Worm (Caenorhabditis elegans) whole organism, mixed stage, embryonic: ENCODE measurements around the gene egl-5.

Experiments
- M03D4.4 ChIP-seq: sonication (generic microtip); optimal IDR thresholded peaks from 2 replicates; lab custom pipeline; 2017; ENCODE audit warnings: mild to moderate bottlenecking, missing genetic modification characterization, missing compliant biosample characterization
- bed-3 ChIP-seq: fragments of 200-800 bp; sonication (Bioruptor generic); optimal IDR thresholded peaks from 3 replicates; lab custom pipeline; 2018; ENCODE audit warnings: mild to moderate bottlenecking, missing genetic modification characterization, moderate library complexity, missing compliant biosample characterization
- blmp-1 ChIP-seq: fragments of 150-350 bp; optimal IDR thresholded peaks from 2 replicates; lab custom pipeline; 2014; ENCODE audit warnings: missing biosample characterization, missing genetic modification characterization
- ceh-39 ChIP-seq: fragments of 150-350 bp; optimal IDR thresholded peaks from 2 replicates; lab custom pipeline; 2014; ENCODE audit warnings: missing biosample characterization, missing genetic modification characterization
- ceh-83 ChIP-seq: fragments of 200-800 bp; sonication (Bioruptor generic); optimal IDR thresholded peaks from 2 replicates; lab custom pipeline; 2018; ENCODE audit warnings: mild to moderate bottlenecking, missing genetic modification characterization, missing compliant biosample characterization
- ces-1 ChIP-seq: fragments of 150-350 bp; optimal IDR thresholded peaks from 2 replicates; lab custom pipeline; 2014; ENCODE audit warnings: missing biosample characterization, missing genetic modification reagents, missing genetic modification characterization
- cnd-1 ChIP-seq: fragments of 200-800 bp; sonication (Bioruptor generic); optimal IDR thresholded peaks from 2 replicates; lab custom pipeline; 2018; ENCODE audit warnings: mild to moderate bottlenecking, missing genetic modification characterization, missing compliant biosample characterization
- drap-1 ChIP-seq: fragments of 200-800 bp; sonication (Bioruptor generic); optimal IDR thresholded peaks from 3 replicates; lab custom pipeline; 2018; ENCODE audit warnings: mild to moderate bottlenecking, missing genetic modification characterization, missing compliant biosample characterization
- elt-1 ChIP-seq: sonication (generic microtip); optimal IDR thresholded peaks from 2 replicates; lab custom pipeline; 2017; ENCODE audit warnings: missing genetic modification characterization, mild to moderate bottlenecking, missing compliant biosample characterization, antibody characterized with exemption, moderate library complexity, borderline replicate concordance; ENCODE audit not compliant: insufficient read depth
- elt-3 ChIP-seq: fragments of 150-350 bp; optimal IDR thresholded peaks from 2 replicates; lab custom pipeline; 2014; ENCODE audit warnings: missing biosample characterization, missing genetic modification characterization
- flh-1 ChIP-seq: fragments of 200-800 bp; sonication (Bioruptor generic); optimal IDR thresholded peaks from 2 replicates; lab custom pipeline; 2018; ENCODE audit warnings: mild to moderate bottlenecking, missing genetic modification characterization, moderate library complexity, missing compliant biosample characterization
- ham-2 ChIP-seq: fragments of 200-800 bp; sonication (Bioruptor generic); optimal IDR thresholded peaks from 2 replicates; lab custom pipeline; 2018; ENCODE audit warnings: mild to moderate bottlenecking, missing genetic modification characterization, missing compliant biosample characterization
- hlh-1 ChIP-seq: fragments of 150-350 bp; optimal IDR thresholded peaks from 2 replicates; lab custom pipeline; 2014; ENCODE audit warnings: missing biosample characterization, missing genetic modification reagents, missing genetic modification characterization
- lin-13 ChIP-seq: fragments of 150-350 bp; optimal IDR thresholded peaks from 2 replicates; lab custom pipeline; 2014; ENCODE audit warnings: missing biosample characterization, missing genetic modification characterization
- lin-32 ChIP-seq: fragments of 200-800 bp; sonication (Bioruptor generic); optimal IDR thresholded peaks from 2 replicates; lab custom pipeline; 2018; ENCODE audit warnings: mild to moderate bottlenecking, missing genetic modification characterization, missing compliant biosample characterization
- lsy-2 ChIP-seq: fragments of 150-350 bp; optimal IDR thresholded peaks from 2 replicates; lab custom pipeline; 2014; ENCODE audit warnings: missing biosample characterization, missing genetic modification characterization
- mab-5 ChIP-seq: fragments of 150-350 bp; optimal IDR thresholded peaks from 2 replicates; lab custom pipeline; 2014; ENCODE audit warnings: missing biosample characterization, missing genetic modification characterization
- mep-1 ChIP-seq: fragments of 150-350 bp; optimal IDR thresholded peaks from 2 replicates; lab custom pipeline; 2017; ENCODE audit warnings: missing biosample characterization, missing genetic modification reagents, missing genetic modification characterization, inconsistent platforms
- mls-2 ChIP-seq: sonication (generic microtip); optimal IDR thresholded peaks from 2 replicates; lab custom pipeline; 2016; ENCODE audit warnings: mild to moderate bottlenecking, missing genetic modification characterization, moderate library complexity, missing compliant biosample characterization
- nhr-12 ChIP-seq: fragments of 150-350 bp; optimal IDR thresholded peaks from 2 replicates; lab custom pipeline; 2014; ENCODE audit warnings: missing biosample characterization, missing genetic modification characterization
- nhr-2 ChIP-seq: fragments of 150-350 bp; optimal IDR thresholded peaks from 2 replicates; lab custom pipeline; 2014; ENCODE audit warnings: missing biosample characterization, missing genetic modification characterization
- nhr-237 ChIP-seq: fragments of 150-350 bp; optimal IDR thresholded peaks from 2 replicates; lab custom pipeline; 2014; ENCODE audit warnings: missing biosample characterization, missing genetic modification characterization
- nhr-28 ChIP-seq: fragments of 150-350 bp; optimal IDR thresholded peaks from 2 replicates; lab custom pipeline; 2014; ENCODE audit warnings: missing biosample characterization, missing genetic modification characterization
- nhr-76 ChIP-seq: sonication (generic microtip); optimal IDR thresholded peaks from 2 replicates; lab custom pipeline; 2017; ENCODE audit warnings: missing biosample characterization, missing genetic modification characterization
- pha-4 ChIP-seq: fragments of 150-350 bp; optimal IDR thresholded peaks from 2 replicates; lab custom pipeline; 2018; ENCODE audit warnings: missing biosample characterization, missing genetic modification reagents, missing genetic modification characterization
- sem-2 ChIP-seq: fragments of 200-800 bp; sonication (Bioruptor generic); optimal IDR thresholded peaks from 2 replicates; lab custom pipeline; 2018; ENCODE audit warnings: mild to moderate bottlenecking, missing genetic modification characterization, missing compliant biosample characterization
- sptf-1 ChIP-seq: sonication (generic microtip); optimal IDR thresholded peaks from 2 replicates; lab custom pipeline; 2017; ENCODE audit warnings: mild to moderate bottlenecking, missing genetic modification characterization, moderate library complexity, missing compliant biosample characterization
- tbx-8 ChIP-seq: fragments of 200-800 bp; sonication (Bioruptor generic); optimal IDR thresholded peaks from 2 replicates; lab custom pipeline; 2018; ENCODE audit warnings: mild to moderate bottlenecking, missing genetic modification characterization, moderate library complexity, missing compliant biosample characterization
- unc-120 ChIP-seq: sonication (generic microtip); optimal IDR thresholded peaks from 2 replicates; lab custom pipeline; 2017; ENCODE audit warnings: missing genetic modification characterization, missing compliant biosample characterization; ENCODE audit not compliant: poor library complexity, severe bottlenecking
- unc-39 ChIP-seq: fragments of 150-350 bp; optimal IDR thresholded peaks from 2 replicates; lab custom pipeline; 2014; ENCODE audit warnings: missing biosample characterization, missing genetic modification characterization
- unc-62 ChIP-seq: fragments of 150-350 bp; optimal IDR thresholded peaks from 2 replicates; lab custom pipeline; 2014; ENCODE audit warnings: missing biosample characterization, missing genetic modification reagents, missing genetic modification characterization
- zip-8 ChIP-seq: fragments of 150-350 bp; optimal IDR thresholded peaks from 2 replicates; lab custom pipeline; 2014; ENCODE audit warnings: missing biosample characterization, missing genetic modification characterization
- ztf-11 ChIP-seq: fragments of 150-350 bp; optimal IDR thresholded peaks from 2 replicates; lab custom pipeline; 2014; ENCODE audit warnings: missing biosample characterization, missing genetic modification characterization

egl-5 gene

ce11 chrIII:7768963-7769362, 45.2 kb upstream of the egl-5 start, which contains the start of gene ZK686.3:
ZK686.3 (minus strand) TSS chrIII:7769063.
- no peak for TF ChIP-seq mls-2 (tag; lab: Kevin White, UChicago)

DNA sequence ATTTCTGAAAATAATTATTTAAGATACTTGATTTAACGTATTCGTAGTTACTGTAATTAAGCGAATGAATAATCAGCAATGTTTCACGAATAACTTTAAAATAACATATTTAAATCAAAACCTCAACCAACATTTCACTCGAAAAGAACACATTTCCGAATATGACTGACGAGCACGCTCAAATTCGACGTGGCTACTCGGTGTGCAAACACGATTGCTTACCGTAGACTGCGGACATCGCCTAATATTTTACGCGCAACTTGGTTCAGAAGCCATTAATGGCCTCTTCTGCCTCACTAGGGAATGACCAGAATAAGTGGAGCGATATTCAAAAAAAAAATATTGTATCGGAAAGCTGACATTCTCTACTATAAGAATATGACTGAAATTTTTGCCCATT, 44.2 kb upstream of the egl-5 start, which contains the start of gene snu-23:
TSS of gene snu-23 (minus strand) at position 156 of the 400 bp plus-strand sequence.
- TF ChIP-seq M03D4.4, result no peak
- TF ChIP-seq cnd-1 (tag; lab: Kevin White, UChicago), result no peak
- TF ChIP-seq unc-120 (tag; lab: Kevin White, UChicago), result peak; percentile 45
- no peak for TF ChIP-seq tbx-8 (GFP tag; lab: Kevin White, UChicago)
- no peak for TF ChIP-seq nhr-237 (tag; lab: Kevin White, UChicago)
- TF ChIP-seq mab-5, result no peak
- no peak for TF ChIP-seq bed-3
- TF ChIP-seq elt-3 (tag; lab: Kevin White, UChicago), result no peak
- no peak for TF ChIP-seq ham-2 (GFP tag; lab: Kevin White, UChicago)
- no peak for TF ChIP-seq elt-1
- no peak for TF ChIP-seq sem-2
- TF ChIP-seq lsy-2 (tag; lab: Kevin White, UChicago), result peak; percentile 93
- TF ChIP-seq drap-1 (GFP tag; lab: Kevin White, UChicago), result no peak
- no peak for TF ChIP-seq hlh-1 (tag; lab: Kevin White, UChicago)
- TF ChIP-seq zip-8 (tag; lab: Kevin White, UChicago), result no peak

- TF ChIP-seq lin-13 (peak; percentile 59), sptf-1 (tag; lab: Kevin White, UChicago) (peak; percentile 10), lsy-2 (tag; lab: Kevin White, UChicago) (peak; percentile 69)
Observed at ce11 chrIII:7770986-7771385, 43.2 kb upstream of the egl-5 start.

DNA sequence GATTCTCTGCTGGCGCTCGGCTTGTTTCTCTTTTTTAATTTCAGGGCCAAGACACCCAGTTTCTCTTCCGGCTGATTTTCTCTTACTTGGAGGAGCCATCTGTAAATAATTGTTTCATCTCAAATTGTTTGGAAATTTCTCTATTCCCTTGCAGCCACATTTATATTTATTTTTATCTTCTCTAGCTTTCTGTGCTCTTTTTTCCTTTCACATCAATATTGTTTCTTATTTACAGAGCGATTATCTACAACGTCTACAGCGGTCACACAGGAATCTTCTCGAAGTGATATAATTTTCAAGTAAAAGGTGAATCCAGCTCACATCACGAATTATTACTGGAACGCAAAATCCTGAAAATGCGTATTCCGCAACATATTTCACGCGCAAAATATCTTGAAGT, 41.3 kb upstream of the egl-5 start, which contains the start of the genes ZK686.6 and ZK686.1:
TSS of gene ZK686.6 (minus strand) at position 101 of the 400 bp plus-strand sequence.
TSS of gene ZK686.1 (plus strand) at position 234 of the 400 bp plus-strand sequence.
- no peak for TF ChIP-seq hlh-1 (tag; lab: Kevin White, UChicago)
- no peak for TF ChIP-seq nhr-237 (tag; lab: Kevin White, UChicago)
- no peak for TF ChIP-seq unc-62 (GFP tag; lab: Kevin White, UChicago)
- TF ChIP-seq unc-120 (tag; lab: Kevin White, UChicago), result no peak
- TF ChIP-seq unc-39 (tag; lab: Kevin White, UChicago), result no peak
- TF ChIP-seq mep-1 (tag; lab: Kevin White, UChicago), result no peak
- no peak for TF ChIP-seq ham-2 (GFP tag; lab: Kevin White, UChicago)
- no peak for TF ChIP-seq ceh-83 (GFP tag; lab: Kevin White, UChicago)
- no peak for TF ChIP-seq ceh-39

- TF ChIP-seq elt-3 (tag; lab: Kevin White, UChicago), result no peak
- TF ChIP-seq nhr-2 (tag; lab: Kevin White, UChicago), result no peak
- no peak for TF ChIP-seq unc-62 (GFP tag; lab: Kevin White, UChicago)
- no peak for TF ChIP-seq zip-8 (tag; lab: Kevin White, UChicago)
- no peak for TF ChIP-seq mls-2 (tag; lab: Kevin White, UChicago)
- no peak for TF ChIP-seq ces-1 (GFP tag; lab: Kevin White, UChicago)
- no peak for TF ChIP-seq bed-3
- TF ChIP-seq lin-32, result no peak
- TF ChIP-seq blmp-1, result no peak
- TF ChIP-seq mab-5, result no peak
Observed at ce11 chrIII:7773791-7774190, 40.4 kb upstream of the egl-5 start.

- TF ChIP-seq lin-13, result no peak
- no peak for TF ChIP-seq zip-8 (tag; lab: Kevin White, UChicago)
- TF ChIP-seq ztf-11 (tag; lab: Kevin White, UChicago), result no peak
- no peak for TF ChIP-seq cnd-1 (tag; lab: Kevin White, UChicago)
- TF ChIP-seq M03D4.4, result no peak
- no peak for TF ChIP-seq nhr-76 (tag; lab: Kevin White, UChicago)
- no peak for TF ChIP-seq mab-5
- TF ChIP-seq lsy-2 (tag; lab: Kevin White, UChicago), result no peak
- no peak for TF ChIP-seq nhr-28 (tag; lab: Kevin White, UChicago)
- no peak for TF ChIP-seq flh-1 (GFP tag; lab: Kevin White, UChicago)
- TF ChIP-seq unc-39 (tag; lab: Kevin White, UChicago), result no peak
- no peak for TF ChIP-seq drap-1 (GFP tag; lab: Kevin White, UChicago)
- no peak for TF ChIP-seq pha-4 (tag; lab: Kevin White, UChicago)
- no peak for TF ChIP-seq nhr-12 (tag; lab: Kevin White, UChicago)
- no peak for TF ChIP-seq ces-1 (GFP tag; lab: Kevin White, UChicago)
- no peak for TF ChIP-seq sptf-1 (tag; lab: Kevin White, UChicago)
- TF ChIP-seq unc-120 (tag; lab: Kevin White, UChicago), result no peak
- no peak for TF ChIP-seq hlh-1 (tag; lab: Kevin White, UChicago)
- no peak for TF ChIP-seq nhr-2 (tag; lab: Kevin White, UChicago)
- TF ChIP-seq, all 35 proteins: peak for 0
Observed at ce11 chrIII:7775983-7776440, 38.2 kb upstream of the egl-5 start, which contains the start of gene bath-15. bath-15 (minus strand) TSS chrIII:7776033.
